Fruit fly (Drosophila melanogaster) whole organism, larva: ENCODE results near the gene galene.

ENCODE experiments used
- noc ChIP-seq: fragments of 200-800 bp; sonication (Bioruptor generic); optimal IDR thresholded peaks from 3 replicates; lab custom pipeline; 2019; ENCODE audit warnings: missing biosample characterization, mild to moderate bottlenecking, missing genetic modification characterization, moderate library complexity

The galene gene

DNA sequence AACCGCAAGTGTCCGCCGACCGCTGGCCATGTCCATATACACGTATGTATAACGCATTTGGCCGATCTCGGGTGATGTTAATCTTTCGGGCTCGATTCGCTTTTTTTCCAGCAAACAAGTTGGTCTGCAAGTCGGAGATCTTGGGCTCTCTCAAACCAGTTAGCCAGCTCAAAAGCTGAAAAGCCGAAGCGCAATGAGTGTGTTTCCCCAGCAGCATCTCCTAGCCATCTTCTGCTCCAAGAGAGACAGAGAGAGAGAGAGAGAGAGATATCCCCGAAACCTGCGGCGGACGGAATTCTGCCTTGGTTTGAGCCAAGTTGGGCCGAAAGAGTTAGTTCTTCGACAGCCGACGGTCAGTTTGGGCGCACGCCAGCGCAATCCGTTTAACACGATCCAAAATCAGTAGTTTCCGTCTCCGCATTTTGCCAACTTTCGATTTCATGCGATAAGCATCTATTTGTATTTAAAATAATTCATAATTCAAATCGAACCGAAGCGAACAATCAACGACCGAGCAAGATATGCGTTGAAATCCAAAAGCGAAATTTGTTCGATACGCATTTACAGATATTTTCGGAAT lies 30.0 kb downstream of the galene start:
- no peak for TF ChIP-seq noc (tag; lab: Kevin White, UChicago)

DNA sequence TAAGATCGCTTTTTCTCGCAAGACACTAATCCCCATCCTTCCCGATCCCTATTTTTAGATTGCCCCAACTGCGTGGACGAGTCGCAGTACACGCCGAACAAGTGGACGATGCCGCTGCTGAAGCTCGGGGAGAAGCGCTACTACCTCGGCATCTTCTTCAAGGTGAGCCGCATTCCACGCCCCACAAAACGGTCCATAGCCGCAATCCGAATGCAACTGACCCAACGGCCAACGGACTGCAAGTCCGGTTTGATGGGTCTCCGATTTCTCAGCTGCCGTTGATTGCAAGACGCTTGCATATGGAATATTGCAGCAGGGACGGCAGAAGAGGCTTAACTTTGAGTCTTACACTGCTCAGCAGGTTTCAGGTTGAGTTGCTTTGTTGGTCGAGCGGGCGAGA lies 33.5 kb downstream of the galene start:
- no peak for TF ChIP-seq noc (tag; lab: Kevin White, UChicago)

DNA sequence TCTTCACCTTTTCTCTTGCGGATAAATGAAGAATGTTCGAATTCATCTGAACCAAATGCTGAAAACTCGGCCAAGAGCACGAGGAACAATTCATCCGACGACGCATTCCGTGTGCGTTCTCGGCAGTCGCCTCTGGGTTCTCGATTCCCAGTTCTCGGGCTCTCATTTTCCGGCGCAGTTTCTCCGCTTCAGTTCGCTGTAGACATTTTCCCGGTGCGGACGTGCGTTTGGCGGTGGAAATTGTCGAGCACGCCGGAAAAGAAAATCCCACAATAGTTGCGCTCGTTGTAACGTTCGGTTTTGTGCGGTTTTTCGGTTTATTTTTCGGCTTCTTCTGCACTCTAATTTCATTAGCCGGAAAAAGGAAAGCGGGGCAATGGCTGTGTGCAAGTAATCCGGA lies 40.2 kb downstream of the galene start, which contains the start of gene CG32333:
TSS of gene CG32333 (plus strand) at position 190 of the 400 bp plus-strand sequence.
- no peak for TF ChIP-seq noc (tag; lab: Kevin White, UChicago)

- TF ChIP-seq noc (tag; lab: Kevin White, UChicago): no peak
Measured at dm6 chr3L:1277937-1278336, 42.4 kb downstream of the galene start.

DNA sequence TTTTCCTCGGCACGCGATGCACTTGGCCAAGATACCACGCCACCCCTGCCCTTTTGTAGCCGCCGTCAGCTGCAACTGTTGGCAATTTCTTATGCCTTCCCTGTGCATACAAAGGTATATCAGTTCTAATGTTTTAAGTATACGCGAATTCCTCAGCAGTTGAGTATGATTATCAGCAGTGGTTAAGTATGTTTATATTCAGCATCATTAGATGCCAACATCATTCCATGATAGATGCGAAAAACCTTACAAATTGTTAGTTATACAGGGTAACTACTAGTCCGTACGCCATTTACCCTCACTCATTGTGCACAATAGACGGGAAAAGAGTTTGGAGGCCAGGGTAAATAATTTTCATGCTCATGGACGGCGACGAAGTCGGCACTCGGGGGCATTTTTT lies 44.2 kb downstream of the galene start:
- TF ChIP-seq noc (tag; lab: Kevin White, UChicago): no peak

dm6 chr3L:1280890-1281622 lies 45.5 kb downstream of the galene start:
- no peak for TF ChIP-seq noc (tag; lab: Kevin White, UChicago)
